Fruit fly (Drosophila melanogaster) whole organism, embryonic: ENCODE measurements around the gene RpS20.

ENCODE experiments used
- Atf-2 ChIP-seq: fragments of 200-800 bp; sonication (Bioruptor generic); optimal IDR thresholded peaks from 2 replicates; lab custom pipeline; 2016; ENCODE audit warnings: missing biosample characterization, missing genetic modification characterization
- Bdp1 ChIP-seq: fragments of 200-800 bp; sonication (Bioruptor generic); optimal IDR thresholded peaks from 3 replicates; lab custom pipeline; 2016; ENCODE audit warnings: missing biosample characterization, missing genetic modification characterization
- Blimp-1 ChIP-seq: fragments of 200-800 bp; sonication (Bioruptor generic); optimal IDR thresholded peaks from 3 replicates; lab custom pipeline; 2018; ENCODE audit warnings: missing biosample characterization, missing genetic modification characterization, mild to moderate bottlenecking, moderate library complexity, missing genetic modification reagents
- CG10979 ChIP-seq: fragments of 200-800 bp; sonication (Bioruptor generic); optimal IDR thresholded peaks from 2 replicates; lab custom pipeline; 2018; ENCODE audit warnings: missing biosample characterization, mild to moderate bottlenecking, missing genetic modification characterization, moderate library complexity
- CG11696 ChIP-seq: fragments of 200-800 bp; sonication (Bioruptor generic); IDR thresholded peaks from 2 replicates; pipeline ENCODE4 v1.3.6; 2022; ENCODE audit warnings: missing biosample characterization, missing genetic modification characterization
- CG12659 ChIP-seq: fragments of 200-800 bp; sonication (Bioruptor generic); optimal IDR thresholded peaks from 3 replicates; lab custom pipeline; 2017; ENCODE audit warnings: mild to moderate bottlenecking, missing biosample characterization, missing genetic modification reagents, missing genetic modification characterization
- CG13894 ChIP-seq: fragments of 200-800 bp; sonication (Bioruptor generic); optimal IDR thresholded peaks from 3 replicates; lab custom pipeline; 2018; ENCODE audit warnings: missing biosample characterization, mild to moderate bottlenecking, missing genetic modification characterization, moderate library complexity
- CG1603 ChIP-seq: fragments of 200-800 bp; sonication (Bioruptor generic); optimal IDR thresholded peaks from 2 replicates; lab custom pipeline; 2019; ENCODE audit warnings: missing biosample characterization, mild to moderate bottlenecking, missing genetic modification characterization, moderate library complexity
- CG16815 ChIP-seq: fragments of 200-800 bp; sonication (Bioruptor generic); optimal IDR thresholded peaks from 3 replicates; lab custom pipeline; 2017; ENCODE audit warnings: missing biosample characterization, mild to moderate bottlenecking, missing genetic modification characterization
- CG2120 ChIP-seq: fragments of 200-800 bp; sonication (Bioruptor generic); optimal IDR thresholded peaks from 3 replicates; lab custom pipeline; 2016; ENCODE audit warnings: missing biosample characterization, missing genetic modification characterization
- CG31365 ChIP-seq: fragments of 200-800 bp; sonication (Bioruptor generic); optimal IDR thresholded peaks from 2 replicates; lab custom pipeline; 2018; ENCODE audit warnings: missing biosample characterization, mild to moderate bottlenecking, missing genetic modification characterization
- CG4360 ChIP-seq: fragments of 200-800 bp; sonication (Bioruptor generic); IDR thresholded peaks from 2 replicates; pipeline ENCODE4 v1.3.6; 2022; ENCODE audit warnings: missing biosample characterization, missing genetic modification characterization
- CG7357 ChIP-seq: fragments of 200-800 bp; sonication (Bioruptor generic); IDR thresholded peaks from 3 replicates; pipeline ENCODE4 v1.3.6; 2022; ENCODE audit warnings: missing biosample characterization, missing genetic modification characterization
- CG9932 ChIP-seq: fragments of 200-800 bp; sonication (Bioruptor generic); IDR thresholded peaks from 2 replicates; pipeline ENCODE4 v1.3.6; 2022; ENCODE audit warnings: missing biosample characterization, missing genetic modification characterization
- D ChIP-seq, 2 experiments: fragments of 200-800 bp in 1 of 2; fragments of >200 bp in 1 of 2; sonication (Bioruptor generic) in 1 of 2; optimal IDR thresholded peaks; 2 replicates in 1 of 2; 3 replicates in 1 of 2; lab custom pipeline; 2017; ENCODE audit warnings: mild to moderate bottlenecking in 1 of 2, missing biosample characterization in 1 of 2, missing genetic modification characterization in 1 of 2, missing genetic modification reagents in 1 of 2
- Dref ChIP-seq: fragments of 200-800 bp; sonication (Bioruptor generic); IDR thresholded peaks from 2 replicates; pipeline ENCODE4 v1.3.6; 2022; ENCODE audit warnings: missing biosample characterization, missing genetic modification characterization
- Fer2 ChIP-seq: fragments of 200-800 bp; sonication (Bioruptor generic); optimal IDR thresholded peaks from 2 replicates; lab custom pipeline; 2018; ENCODE audit warnings: missing biosample characterization, mild to moderate bottlenecking, missing genetic modification characterization, moderate library complexity
- Myb ChIP-seq: fragments of 200-800 bp; sonication (Bioruptor generic); optimal IDR thresholded peaks from 2 replicates; lab custom pipeline; 2016; ENCODE audit warnings: missing biosample characterization, missing genetic modification characterization
- Nf-YB ChIP-seq: fragments of 200-800 bp; sonication (Bioruptor generic); optimal IDR thresholded peaks from 3 replicates; lab custom pipeline; 2019; ENCODE audit warnings: missing biosample characterization, mild to moderate bottlenecking, missing genetic modification characterization, moderate library complexity
- Nf-YC ChIP-seq: fragments of 200-800 bp; optimal IDR thresholded peaks from 3 replicates; lab custom pipeline; 2019; ENCODE audit warnings: missing biosample characterization, mild to moderate bottlenecking, missing genetic modification characterization, moderate library complexity
- Pdp1 ChIP-seq, 2 experiments: fragments of 200-800 bp; sonication (Bioruptor generic); optimal IDR thresholded peaks; 3 replicates each; lab custom pipeline; 2016; ENCODE audit warnings: missing biosample characterization in 2 of 2, missing genetic modification characterization in 2 of 2, mild to moderate bottlenecking in 1 of 2, moderate library complexity in 1 of 2
- Sin3A ChIP-seq: fragments of >200 bp; optimal IDR thresholded peaks from 2 replicates; lab custom pipeline; 2018
- Sry-β ChIP-seq: fragments of 200-800 bp; sonication (Bioruptor generic); optimal IDR thresholded peaks from 2 replicates; lab custom pipeline; 2018; ENCODE audit warnings: missing biosample characterization, mild to moderate bottlenecking, missing genetic modification characterization, moderate library complexity
- Stat92E ChIP-seq, 3 experiments: fragments of >200 bp in 2 of 3; fragments of 200-800 bp in 1 of 3; sonication (Bioruptor generic) in 1 of 3; optimal IDR thresholded peaks; 2 replicates each; lab custom pipeline; 2017 to 2019; ENCODE audit warnings: missing biosample characterization in 3 of 3, missing genetic modification characterization in 3 of 3, mild to moderate bottlenecking in 1 of 3, moderate library complexity in 1 of 3
- aop ChIP-seq: fragments of 200-800 bp; sonication (Bioruptor generic); IDR thresholded peaks from 2 replicates; pipeline ENCODE4 v1.3.6; 2022; ENCODE audit warnings: missing biosample characterization, missing genetic modification characterization
- ase ChIP-seq: fragments of 200-800 bp; sonication (Bioruptor generic); IDR thresholded peaks from 3 replicates; pipeline ENCODE4 v1.3.6; 2022; ENCODE audit warnings: missing biosample characterization, missing genetic modification characterization
- bowl ChIP-seq: fragments of 200-800 bp; sonication (Bioruptor generic); IDR thresholded peaks from 2 replicates; pipeline ENCODE4 v1.3.6; 2022; ENCODE audit warnings: missing biosample characterization, missing genetic modification characterization
- bsh ChIP-seq, 2 experiments: fragments of 200-800 bp; sonication (Bioruptor generic); optimal IDR thresholded peaks; 2 replicates each; lab custom pipeline; 2017 to 2018; ENCODE audit warnings: mild to moderate bottlenecking in 2 of 2, missing biosample characterization in 2 of 2, missing genetic modification characterization in 2 of 2, moderate library complexity in 1 of 2
- cas ChIP-seq: fragments of 200-800 bp; sonication (Bioruptor generic); IDR thresholded peaks from 2 replicates; pipeline ENCODE4 v1.3.6; 2022; ENCODE audit warnings: missing biosample characterization, missing genetic modification characterization
- caup ChIP-seq: fragments of 200-800 bp; sonication (Bioruptor generic); optimal IDR thresholded peaks from 3 replicates; lab custom pipeline; 2017; ENCODE audit warnings: missing biosample characterization, mild to moderate bottlenecking, missing genetic modification characterization, moderate library complexity; ENCODE audit not compliant: severe bottlenecking
- dmrt99B ChIP-seq: fragments of 200-800 bp; sonication (Bioruptor generic); optimal IDR thresholded peaks from 2 replicates; lab custom pipeline; 2018; ENCODE audit warnings: missing biosample characterization, mild to moderate bottlenecking, missing genetic modification characterization, moderate library complexity
- fd102C ChIP-seq: fragments of 200-800 bp; sonication (Bioruptor generic); optimal IDR thresholded peaks from 2 replicates; lab custom pipeline; 2018; ENCODE audit warnings: missing biosample characterization, mild to moderate bottlenecking, missing genetic modification characterization, moderate library complexity
- h ChIP-seq: fragments of >200 bp; optimal IDR thresholded peaks from 2 replicates; lab custom pipeline; 2017
- her ChIP-seq: fragments of 200-800 bp; sonication (Bioruptor generic); optimal IDR thresholded peaks from 2 replicates; lab custom pipeline; 2016; ENCODE audit warnings: missing biosample characterization, missing genetic modification characterization
- hkb ChIP-seq, 2 experiments: fragments of 200-800 bp in 1 of 2; fragments of >200 bp in 1 of 2; sonication (Bioruptor generic) in 1 of 2; IDR thresholded peaks in 1 of 2; optimal IDR thresholded peaks in 1 of 2; 2 replicates each; pipeline versions ENCODE4 v1.3.6 to Lab custom; 2017 to 2022; ENCODE audit warnings: missing biosample characterization in 1 of 2, missing genetic modification characterization in 1 of 2
- ind ChIP-seq: fragments of 200-800 bp; sonication (Bioruptor generic); optimal IDR thresholded peaks from 3 replicates; lab custom pipeline; 2016; ENCODE audit warnings: missing biosample characterization, missing genetic modification characterization
- lov ChIP-seq, 2 experiments: fragments of 200-800 bp in 1 of 2; fragments of >200 bp in 1 of 2; sonication (Bioruptor generic) in 1 of 2; IDR thresholded peaks in 1 of 2; optimal IDR thresholded peaks in 1 of 2; 2 replicates in 1 of 2; 3 replicates in 1 of 2; pipeline versions ENCODE4 v1.3.6 to Lab custom; 2017 to 2022; ENCODE audit warnings: missing biosample characterization in 1 of 2, missing genetic modification characterization in 1 of 2
- mld ChIP-seq: fragments of 200-800 bp; sonication (Bioruptor generic); IDR thresholded peaks from 3 replicates; pipeline ENCODE4 v1.3.6; 2022; ENCODE audit warnings: missing biosample characterization, missing genetic modification characterization; ENCODE audit not compliant: partially characterized antibody
- otp ChIP-seq: fragments of 200-800 bp; sonication (Bioruptor generic); IDR thresholded peaks from 3 replicates; pipeline ENCODE4, ENCODE4 v1.3.6; 2022; ENCODE audit warnings: missing biosample characterization, missing genetic modification characterization
- prd ChIP-seq, 3 experiments: fragments of >200 bp in 2 of 3; fragments of 200-800 bp in 1 of 3; sonication (Bioruptor generic) in 1 of 3; optimal IDR thresholded peaks in 2 of 3; IDR thresholded peaks in 1 of 3; 2 replicates in 2 of 3; 3 replicates in 1 of 3; pipeline versions ENCODE4 v1.3.6 to Lab custom; 2017 to 2022; ENCODE audit warnings: missing biosample characterization in 1 of 3, missing genetic modification characterization in 1 of 3
- row ChIP-seq: fragments of 200-800 bp; sonication (Bioruptor generic); IDR thresholded peaks from 3 replicates; pipeline ENCODE4 v1.3.6; 2022; ENCODE audit warnings: missing biosample characterization, missing genetic modification characterization
- sd ChIP-seq: fragments of 200-800 bp; sonication (Bioruptor generic); optimal IDR thresholded peaks from 3 replicates; lab custom pipeline; 2018; ENCODE audit warnings: missing biosample characterization, mild to moderate bottlenecking, missing genetic modification characterization, moderate library complexity
- tll ChIP-seq, 2 experiments: fragments of 200-800 bp in 1 of 2; fragments of >200 bp in 1 of 2; sonication (Bioruptor generic) in 1 of 2; optimal IDR thresholded peaks; 2 replicates each; lab custom pipeline; 2017 to 2019; ENCODE audit warnings: missing biosample characterization in 2 of 2, missing genetic modification characterization in 2 of 2, mild to moderate bottlenecking in 1 of 2, moderate library complexity in 1 of 2
- wdn ChIP-seq: fragments of 200-800 bp; sonication (Bioruptor generic); IDR thresholded peaks from 2 replicates; pipeline ENCODE4 v1.3.6; 2022; ENCODE audit warnings: missing biosample characterization, missing genetic modification characterization
- zf30C ChIP-seq: fragments of 200-800 bp; sonication (Bioruptor generic); optimal IDR thresholded peaks from 3 replicates; lab custom pipeline; 2018; ENCODE audit warnings: missing biosample characterization, mild to moderate bottlenecking, missing genetic modification characterization

Gene RpS20

DNA sequence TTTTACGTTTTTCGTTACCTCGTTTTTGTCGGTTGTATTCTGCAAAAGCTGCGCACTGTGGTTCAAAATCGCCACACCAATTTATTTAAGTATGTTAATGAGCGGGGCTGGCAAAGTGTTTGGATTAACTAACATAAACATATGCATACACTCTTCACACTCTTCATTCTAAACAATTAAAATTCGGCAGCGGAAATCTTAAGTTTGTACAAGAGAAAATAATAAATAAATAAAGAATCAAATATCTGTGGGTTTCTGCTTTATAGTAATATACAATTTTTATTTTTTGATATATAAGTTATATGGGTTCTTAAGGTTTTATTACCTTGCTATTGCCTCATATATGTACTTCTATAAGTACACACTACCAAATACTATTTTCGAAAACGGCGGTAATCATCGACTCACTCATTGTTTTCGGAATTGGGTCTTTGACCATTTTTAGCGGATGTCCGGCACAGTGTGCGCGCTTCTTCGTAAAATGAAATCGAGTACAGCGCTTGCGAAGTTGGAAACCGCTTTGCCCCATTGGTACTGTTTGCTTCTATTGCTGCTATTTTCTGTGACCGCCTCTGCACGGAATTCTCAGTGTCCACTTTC is 14.4 kb downstream of the RpS20 start (continued):
- peak in 1 of 2 experiments; percentile 26 for TF ChIP-seq bsh (GFP tag; optimal IDR thresholded peaks at IDR 0.05; lab: Kevin White, UChicago)
- TF ChIP-seq aop, result no peak
- no peak for TF ChIP-seq Atf-2 (GFP tag; lab: Kevin White, UChicago)

- TF ChIP-seq Fer2 (tag; lab: Kevin White, UChicago), result no peak
- no peak for TF ChIP-seq CG16815
- TF ChIP-seq zf30C (GFP tag; lab: Kevin White, UChicago), result no peak
- no peak for TF ChIP-seq Nf-YB
- TF ChIP-seq CG12659 (GFP tag; lab: Kevin White, UChicago), result no peak
- no peak for TF ChIP-seq cas (GFP tag; lab: Robert Waterston, UW)
- TF ChIP-seq CG1603 (tag; lab: Kevin White, UChicago), result no peak
- no peak for TF ChIP-seq Bdp1 (GFP tag; lab: Kevin White, UChicago)
- TF ChIP-seq Dref (GFP tag; lab: Robert Waterston, UW), result no peak
- no peak for TF ChIP-seq otp (GFP tag; lab: Robert Waterston, UW)
- TF ChIP-seq CG4360 (GFP tag; lab: Robert Waterston, UW), result no peak
- TF ChIP-seq Nf-YC (tag; lab: Kevin White, UChicago), result peak; percentile 6
- no peak for TF ChIP-seq Blimp-1
- TF ChIP-seq wdn (GFP tag; lab: Robert Waterston, UW), result 0 out of 2 replicates have a peak, but pooled peaks have one; percentile 19
- TF ChIP-seq lov (optimal IDR thresholded peaks at IDR 0.05; lab: Kevin White, UChicago), result no peak
- TF ChIP-seq lov (GFP tag; IDR thresholded peaks at IDR 0.05; lab: Robert Waterston, UW), result no peak
- TF ChIP-seq CG31365 (tag; lab: Kevin White, UChicago), result peak; percentile 13
- peak; percentile 96 for TF ChIP-seq sd (tag; lab: Kevin White, UChicago)
- no peak for TF ChIP-seq bowl (GFP tag; lab: Robert Waterston, UW)
- TF ChIP-seq her (GFP tag; lab: Kevin White, UChicago), result no peak
- peak; percentile 22; the same call in 1 of the 2 replicates for TF ChIP-seq CG9932 (GFP tag; lab: Robert Waterston, UW)
- no peak for TF ChIP-seq fd102C (GFP tag; lab: Kevin White, UChicago)
- TF ChIP-seq CG13894 (tag; lab: Kevin White, UChicago), result peak; percentile 82
- no peak for TF ChIP-seq aop
- TF ChIP-seq CG7357 (GFP tag; lab: Robert Waterston, UW), result no peak
- TF ChIP-seq hkb (optimal IDR thresholded peaks at IDR 0.05; lab: Kevin White, UChicago), result no peak
- no peak for TF ChIP-seq hkb (GFP tag; IDR thresholded peaks at IDR 0.05; lab: Robert Waterston, UW)
- TF ChIP-seq dmrt99B (tag; lab: Kevin White, UChicago), result no peak
- TF ChIP-seq CG11696 (GFP tag; lab: Robert Waterston, UW), result no peak
- no peak for TF ChIP-seq D (optimal IDR thresholded peaks at IDR 0.05; lab: Kevin White, UChicago)
- TF ChIP-seq D (GFP tag; optimal IDR thresholded peaks at IDR 0.05; lab: Kevin White, UChicago), result no peak
- TF ChIP-seq mld, result no peak
- peak; percentile 21 for TF ChIP-seq CG2120 (GFP tag; lab: Kevin White, UChicago)
- TF ChIP-seq prd (optimal IDR thresholded peaks at IDR 0.05; lab: Kevin White, UChicago), result no peak
- TF ChIP-seq prd (GFP tag; IDR thresholded peaks at IDR 0.05; lab: Robert Waterston, UW), result no peak
- no peak for TF ChIP-seq ase (GFP tag; lab: Robert Waterston, UW)
- peak; percentile 36; the same call in 1 of the 3 replicates for TF ChIP-seq row
- TF ChIP-seq Stat92E (GFP tag; optimal IDR thresholded peaks at IDR 0.05; lab: Kevin White, UChicago), result no peak
- peak; percentile 16 for TF ChIP-seq caup (GFP tag; lab: Kevin White, UChicago)
- no peak for TF ChIP-seq tll (GFP tag; optimal IDR thresholded peaks at IDR 0.05; lab: Kevin White, UChicago)
- no peak for TF ChIP-seq CG10979 (tag; lab: Kevin White, UChicago)
- TF ChIP-seq h (lab: Kevin White, UChicago), result no peak
- no peak for TF ChIP-seq ind (GFP tag; lab: Kevin White, UChicago)
- TF ChIP-seq Myb, result no peak
- TF ChIP-seq Pdp1 (GFP tag; optimal IDR thresholded peaks at IDR 0.05; lab: Kevin White, UChicago), result peak in 1 of 2 experiments; percentile 74
- TF ChIP-seq Sin3A (lab: Kevin White, UChicago), result no peak
- TF ChIP-seq Sry-β (GFP tag; lab: Kevin White, UChicago), result no peak
These were observed 15.3 kb downstream of the RpS20 start for dm6 chr3R:20837242-20837664.
